Fruit fly (Drosophila melanogaster) whole organism, embryonic: ENCODE data around the gene CG31109.

Experiments
- Abd-B ChIP-seq: fragments of 200-800 bp; sonication (Bioruptor generic); optimal IDR thresholded peaks from 2 replicates; lab custom pipeline; 2018; ENCODE audit warnings: missing biosample characterization, mild to moderate bottlenecking, missing genetic modification characterization, moderate library complexity
- Asciz ChIP-seq: fragments of 200-800 bp; sonication (Bioruptor generic); optimal IDR thresholded peaks from 2 replicates; lab custom pipeline; 2017; ENCODE audit warnings: missing biosample characterization, mild to moderate bottlenecking, missing genetic modification characterization, missing genetic modification reagents
- CG10267 ChIP-seq: fragments of 200-800 bp; sonication (Bioruptor generic); optimal IDR thresholded peaks from 2 replicates; lab custom pipeline; 2018; ENCODE audit warnings: missing biosample characterization, mild to moderate bottlenecking, missing genetic modification characterization, moderate library complexity
- CG10543 ChIP-seq: fragments of 200-800 bp; sonication (Bioruptor generic); optimal IDR thresholded peaks from 3 replicates; lab custom pipeline; 2017; ENCODE audit warnings: missing biosample characterization, mild to moderate bottlenecking, missing genetic modification characterization, moderate library complexity
- CG12299 ChIP-seq: fragments of 200-800 bp; sonication (Bioruptor generic); optimal IDR thresholded peaks from 2 replicates; lab custom pipeline; 2018; ENCODE audit warnings: missing biosample characterization, mild to moderate bottlenecking, missing genetic modification characterization
- CG16813 ChIP-seq: fragments of 200-800 bp; sonication (Bioruptor generic); IDR thresholded peaks from 3 replicates; pipeline ENCODE4 v1.3.6; 2022; ENCODE audit warnings: missing biosample characterization, missing genetic modification characterization; ENCODE audit not compliant: partially characterized antibody
- CG30020 ChIP-seq: fragments of 200-800 bp; optimal IDR thresholded peaks from 2 replicates; lab custom pipeline; 2019; ENCODE audit warnings: missing biosample characterization, mild to moderate bottlenecking, missing genetic modification characterization, moderate library complexity
- CG3995 ChIP-seq: fragments of 200-800 bp; sonication (Bioruptor generic); optimal IDR thresholded peaks from 3 replicates; lab custom pipeline; 2016; ENCODE audit warnings: missing biosample characterization, missing genetic modification characterization
- CG4328 ChIP-seq: fragments of 200-800 bp; sonication (Bioruptor generic); optimal IDR thresholded peaks from 3 replicates; lab custom pipeline; 2017; ENCODE audit warnings: missing biosample characterization, missing genetic modification reagents, missing genetic modification characterization
- CG4617 ChIP-seq: fragments of 200-800 bp; sonication (Bioruptor generic); optimal IDR thresholded peaks from 3 replicates; lab custom pipeline; 2016; ENCODE audit warnings: missing biosample characterization, missing genetic modification characterization, borderline replicate concordance
- CG6175 ChIP-seq: fragments of 200-800 bp; sonication (Bioruptor generic); IDR thresholded peaks from 3 replicates; pipeline ENCODE4 v1.3.6; 2022; ENCODE audit warnings: missing biosample characterization, missing genetic modification characterization
- CG6854 ChIP-seq: fragments of 200-800 bp; sonication (Bioruptor generic); optimal IDR thresholded peaks from 3 replicates; lab custom pipeline; 2017; ENCODE audit warnings: missing biosample characterization, mild to moderate bottlenecking, missing genetic modification characterization
- CG8290 ChIP-seq, 3 experiments: fragments of 200-800 bp; sonication (Bioruptor generic); optimal IDR thresholded peaks; 2 replicates each; lab custom pipeline; 2016 to 2019; ENCODE audit warnings: missing biosample characterization in 3 of 3, missing genetic modification characterization in 3 of 3, mild to moderate bottlenecking in 2 of 3, moderate library complexity in 1 of 3
- CG9797 ChIP-seq: fragments of 200-800 bp; sonication (Bioruptor generic); optimal IDR thresholded peaks from 3 replicates; lab custom pipeline; 2018; ENCODE audit warnings: missing biosample characterization, mild to moderate bottlenecking, missing genetic modification characterization
- CrebB ChIP-seq: fragments of 200-800 bp; sonication (Bioruptor generic); optimal IDR thresholded peaks from 3 replicates; lab custom pipeline; 2018; ENCODE audit warnings: missing biosample characterization, mild to moderate bottlenecking, missing genetic modification characterization
- D ChIP-seq, 2 experiments: fragments of 200-800 bp in 1 of 2; fragments of >200 bp in 1 of 2; sonication (Bioruptor generic) in 1 of 2; optimal IDR thresholded peaks; 2 replicates in 1 of 2; 3 replicates in 1 of 2; lab custom pipeline; 2017; ENCODE audit warnings: mild to moderate bottlenecking in 1 of 2, missing biosample characterization in 1 of 2, missing genetic modification characterization in 1 of 2, missing genetic modification reagents in 1 of 2
- D19A ChIP-seq: fragments of 200-800 bp; optimal IDR thresholded peaks from 3 replicates; lab custom pipeline; 2019; ENCODE audit warnings: missing biosample characterization, mild to moderate bottlenecking, missing genetic modification characterization, moderate library complexity
- Dek ChIP-seq: fragments of 200-800 bp; sonication (Bioruptor generic); optimal IDR thresholded peaks from 3 replicates; lab custom pipeline; 2019; ENCODE audit warnings: missing biosample characterization, mild to moderate bottlenecking, missing genetic modification characterization, moderate library complexity
- Dfd ChIP-seq, 2 experiments: fragments of >200 bp; optimal IDR thresholded peaks; 2 replicates each; lab custom pipeline; 2017; ENCODE audit warnings: missing biosample characterization in 2 of 2, missing genetic modification characterization in 2 of 2
- E2f2 ChIP-seq: fragments of 200-800 bp; sonication (Bioruptor generic); IDR thresholded peaks from 2 replicates; pipeline ENCODE4 v1.3.6; 2022; ENCODE audit warnings: missing biosample characterization, missing genetic modification characterization
- ERR ChIP-seq: fragments of 200-800 bp; sonication (Bioruptor generic); optimal IDR thresholded peaks from 2 replicates; lab custom pipeline; 2016; ENCODE audit warnings: missing biosample characterization, missing genetic modification characterization
- Ets65A ChIP-seq: fragments of 200-800 bp; sonication (Bioruptor generic); peaks from one replicate; lab custom pipeline; 2016; ENCODE audit warnings: missing biosample characterization, missing genetic modification characterization
- Ets97D ChIP-seq: fragments of 200-800 bp; sonication (Bioruptor generic); optimal IDR thresholded peaks from 3 replicates; lab custom pipeline; 2016; ENCODE audit warnings: missing biosample characterization, missing genetic modification characterization
- HHEX ChIP-seq: fragments of 200-800 bp; sonication (Bioruptor generic); optimal IDR thresholded peaks from 3 replicates; lab custom pipeline; 2017; ENCODE audit warnings: missing biosample characterization, mild to moderate bottlenecking, missing genetic modification characterization, missing genetic modification reagents
- HmgD ChIP-seq: fragments of 200-800 bp; sonication (Bioruptor generic); optimal IDR thresholded peaks from 3 replicates; lab custom pipeline; 2016; ENCODE audit warnings: missing biosample characterization, missing genetic modification characterization
- Hmr ChIP-seq: fragments of 200-800 bp; sonication (Bioruptor generic); optimal IDR thresholded peaks from 3 replicates; lab custom pipeline; 2017; ENCODE audit warnings: mild to moderate bottlenecking, missing biosample characterization, missing genetic modification reagents, missing genetic modification characterization
- Lhr ChIP-seq: fragments of 200-800 bp; sonication (Bioruptor generic); optimal IDR thresholded peaks from 3 replicates; lab custom pipeline; 2017; ENCODE audit warnings: mild to moderate bottlenecking, missing biosample characterization, missing genetic modification reagents, missing genetic modification characterization
- Med ChIP-seq: fragments of 200-800 bp; sonication (Bioruptor generic); peaks from one replicate; lab custom pipeline; 2016; ENCODE audit warnings: missing biosample characterization, missing genetic modification characterization, mild to moderate bottlenecking, inconsistent platforms, moderate library complexity
- Myb ChIP-seq: fragments of 200-800 bp; sonication (Bioruptor generic); optimal IDR thresholded peaks from 2 replicates; lab custom pipeline; 2016; ENCODE audit warnings: missing biosample characterization, missing genetic modification characterization
- NC2β ChIP-seq: fragments of 200-800 bp; sonication (Bioruptor generic); optimal IDR thresholded peaks from 2 replicates; lab custom pipeline; 2016; ENCODE audit warnings: missing biosample characterization, missing genetic modification characterization
- Ravus ChIP-seq: fragments of 200-800 bp; sonication (Bioruptor generic); IDR thresholded peaks from 2 replicates; pipeline ENCODE4 v1.3.6; 2022; ENCODE audit warnings: missing biosample characterization, missing genetic modification characterization
- Sox100B ChIP-seq: fragments of 200-800 bp; sonication (Bioruptor generic); optimal IDR thresholded peaks from 3 replicates; lab custom pipeline; 2018; ENCODE audit warnings: missing biosample characterization, mild to moderate bottlenecking, missing genetic modification characterization
- al ChIP-seq: fragments of 200-800 bp; sonication (Bioruptor generic); IDR thresholded peaks from 2 replicates; pipeline ENCODE4 v1.3.6; 2022; ENCODE audit warnings: missing biosample characterization, missing genetic modification characterization
- cg ChIP-seq: fragments of 200-800 bp; sonication (Bioruptor generic); optimal IDR thresholded peaks from 3 replicates; lab custom pipeline; 2019; ENCODE audit warnings: missing biosample characterization, mild to moderate bottlenecking, missing genetic modification characterization, moderate library complexity
- chif ChIP-seq, 2 experiments: fragments of 200-800 bp; sonication (Bioruptor generic); optimal IDR thresholded peaks; 3 replicates each; lab custom pipeline; 2016; ENCODE audit warnings: missing biosample characterization in 2 of 2, missing genetic modification characterization in 2 of 2
- chinmo ChIP-seq: fragments of 200-800 bp; sonication (Bioruptor generic); IDR thresholded peaks from 4 replicates; pipeline ENCODE4 v1.3.6; 2022; ENCODE audit warnings: missing biosample characterization, missing genetic modification characterization; ENCODE audit not compliant: partially characterized antibody
- crc ChIP-seq: fragments of 200-800 bp; sonication (Bioruptor generic); optimal IDR thresholded peaks from 2 replicates; lab custom pipeline; 2016; ENCODE audit warnings: missing biosample characterization, missing genetic modification characterization
- dati ChIP-seq: fragments of 200-800 bp; sonication (Bioruptor generic); IDR thresholded peaks from 2 replicates; pipeline ENCODE4 v1.3.6; 2022; ENCODE audit warnings: missing biosample characterization, missing genetic modification characterization
- gcm2 ChIP-seq: fragments of 200-800 bp; sonication (Bioruptor generic); optimal IDR thresholded peaks from 2 replicates; lab custom pipeline; 2016; ENCODE audit warnings: missing biosample characterization, missing genetic modification characterization
- gfzf ChIP-seq: fragments of 200-800 bp; sonication (Bioruptor generic); optimal IDR thresholded peaks from 2 replicates; lab custom pipeline; 2016; ENCODE audit warnings: missing biosample characterization, mild to moderate bottlenecking, missing genetic modification characterization, moderate library complexity
- gsb ChIP-seq: fragments of 200-800 bp; sonication (Bioruptor generic); IDR thresholded peaks from 2 replicates; pipeline ENCODE4 v1.3.6; 2022; ENCODE audit warnings: missing biosample characterization, missing genetic modification characterization
- hkb ChIP-seq, 2 experiments: fragments of 200-800 bp in 1 of 2; fragments of >200 bp in 1 of 2; sonication (Bioruptor generic) in 1 of 2; IDR thresholded peaks in 1 of 2; optimal IDR thresholded peaks in 1 of 2; 2 replicates each; pipeline versions ENCODE4 v1.3.6 to Lab custom; 2017 to 2022; ENCODE audit warnings: missing biosample characterization in 1 of 2, missing genetic modification characterization in 1 of 2
- ind ChIP-seq: fragments of 200-800 bp; sonication (Bioruptor generic); optimal IDR thresholded peaks from 3 replicates; lab custom pipeline; 2016; ENCODE audit warnings: missing biosample characterization, missing genetic modification characterization
- knrl ChIP-seq: fragments of 200-800 bp; sonication (Bioruptor generic); IDR thresholded peaks from 3 replicates; pipeline ENCODE4 v1.3.6; 2022; ENCODE audit warnings: missing biosample characterization, missing genetic modification characterization; ENCODE audit not compliant: partially characterized antibody
- lilli ChIP-seq: fragments of 200-800 bp; sonication (Bioruptor generic); optimal IDR thresholded peaks from 3 replicates; lab custom pipeline; 2016; ENCODE audit warnings: missing biosample characterization, missing genetic modification characterization
- repo ChIP-seq: fragments of 200-800 bp; sonication (Bioruptor generic); optimal IDR thresholded peaks from 2 replicates; lab custom pipeline; 2016; ENCODE audit warnings: missing biosample characterization, missing genetic modification characterization
- row ChIP-seq: fragments of 200-800 bp; sonication (Bioruptor generic); IDR thresholded peaks from 3 replicates; pipeline ENCODE4 v1.3.6; 2022; ENCODE audit warnings: missing biosample characterization, missing genetic modification characterization
- sima ChIP-seq: fragments of 200-800 bp; sonication (Bioruptor generic); optimal IDR thresholded peaks from 2 replicates; lab custom pipeline; 2016; ENCODE audit warnings: missing biosample characterization, missing genetic modification characterization
- trem ChIP-seq: fragments of 200-800 bp; optimal IDR thresholded peaks from 3 replicates; lab custom pipeline; 2019; ENCODE audit warnings: missing biosample characterization, mild to moderate bottlenecking, missing genetic modification characterization, moderate library complexity

CG31109 gene

dm6 chr3R:25097486-25097885 lies 43.0 kb upstream of the CG31109 start, which contains the start of the genes CG33095 and CG33096 (continued):
- TF ChIP-seq Lhr (GFP tag; lab: Kevin White, UChicago) = peak; percentile 52
- TF ChIP-seq HHEX (GFP tag; lab: Kevin White, UChicago) = no peak
- peak; percentile 96 for TF ChIP-seq gfzf (GFP tag; lab: Kevin White, UChicago)
- peak; percentile 11 for TF ChIP-seq CG3995 (GFP tag; lab: Kevin White, UChicago)
- TF ChIP-seq CG4328 = no peak
- TF ChIP-seq ERR (GFP tag; lab: Kevin White, UChicago) = no peak
- TF ChIP-seq Asciz (GFP tag; lab: Kevin White, UChicago) = no peak
- no peak for TF ChIP-seq lilli (GFP tag; lab: Kevin White, UChicago)
- TF ChIP-seq CG30020 (tag; lab: Kevin White, UChicago) = peak; percentile 83
- no peak for TF ChIP-seq Abd-B (GFP tag; lab: Kevin White, UChicago)
- TF ChIP-seq CG8290 (GFP tag; optimal IDR thresholded peaks at IDR 0.05; lab: Kevin White, UChicago) = peak; percentile 75
- peak in 1 of 2 experiments; percentile 2 for TF ChIP-seq CG8290 (tag; optimal IDR thresholded peaks at IDR 0.05; lab: Kevin White, UChicago)
- peak; percentile 35 for TF ChIP-seq trem (tag; lab: Kevin White, UChicago)
- TF ChIP-seq ind = no peak
- TF ChIP-seq gsb = no peak
- TF ChIP-seq CG9797 (GFP tag; lab: Kevin White, UChicago) = peak; percentile 75
- no peak for TF ChIP-seq CG10543 (GFP tag; lab: Kevin White, UChicago)
- no peak for TF ChIP-seq Dek (tag; lab: Kevin White, UChicago)
- peak; percentile 84 for TF ChIP-seq CG4617 (GFP tag; lab: Kevin White, UChicago)
- TF ChIP-seq Myb (GFP tag; lab: Kevin White, UChicago) = no peak
- TF ChIP-seq cg (GFP tag; lab: Kevin White, UChicago) = peak; percentile 71
- TF ChIP-seq D (optimal IDR thresholded peaks at IDR 0.05; lab: Kevin White, UChicago) = no peak
- TF ChIP-seq D (GFP tag; optimal IDR thresholded peaks at IDR 0.05; lab: Kevin White, UChicago) = no peak
- TF ChIP-seq D19A (tag; lab: Kevin White, UChicago) = peak; percentile 47
- no peak for TF ChIP-seq CG6854
- TF ChIP-seq gcm2 (GFP tag; lab: Kevin White, UChicago) = no peak
- no peak for TF ChIP-seq crc (GFP tag; lab: Kevin White, UChicago)
- TF ChIP-seq Hmr (GFP tag; lab: Kevin White, UChicago) = no peak
- TF ChIP-seq al (GFP tag; lab: Robert Waterston, UW) = no peak
- TF ChIP-seq knrl = 0 out of 3 replicates have a peak, but pooled peaks have one; percentile 10
- peak; percentile 47 for TF ChIP-seq Ets97D (GFP tag; lab: Kevin White, UChicago)
- peak; percentile 77 for TF ChIP-seq Med (GFP tag; lab: Kevin White, UChicago)
- no peak for TF ChIP-seq Dfd (GFP tag; optimal IDR thresholded peaks at IDR 0.05; lab: Kevin White, UChicago)
- no peak for TF ChIP-seq sima (GFP tag; lab: Kevin White, UChicago)
- TF ChIP-seq CrebB (tag; lab: Kevin White, UChicago) = no peak
- no peak for TF ChIP-seq CG10267 (tag; lab: Kevin White, UChicago)
- peak; percentile 7 for TF ChIP-seq HmgD (GFP tag; lab: Kevin White, UChicago)
- no peak for TF ChIP-seq Ravus (GFP tag; lab: Robert Waterston, UW)
- peak; percentile 31 for TF ChIP-seq hkb (optimal IDR thresholded peaks at IDR 0.05; lab: Kevin White, UChicago)
- no peak for TF ChIP-seq hkb (GFP tag; IDR thresholded peaks at IDR 0.05; lab: Robert Waterston, UW)
- no peak for TF ChIP-seq Sox100B
- TF ChIP-seq CG6175 = no peak
- no peak for TF ChIP-seq chif (GFP tag; optimal IDR thresholded peaks at IDR 0.05; lab: Kevin White, UChicago)
- TF ChIP-seq chinmo = 0 out of 4 replicates have a peak, but pooled peaks have one; percentile 38
- no peak for TF ChIP-seq repo (GFP tag; lab: Kevin White, UChicago)
- peak; percentile 0 for TF ChIP-seq NC2β (GFP tag; lab: Kevin White, UChicago)
- no peak for TF ChIP-seq CG12299 (tag; lab: Kevin White, UChicago)
- TF ChIP-seq row (GFP tag; lab: Robert Waterston, UW) = peak; percentile 88
- TF ChIP-seq CG16813 (GFP tag; lab: Robert Waterston, UW) = 0 out of 3 replicates have a peak, but pooled peaks have one; percentile 43
- TF ChIP-seq dati (GFP tag; lab: Robert Waterston, UW) = no peak
- TF ChIP-seq E2f2 (GFP tag; lab: Robert Waterston, UW) = peak; percentile 21; the same call in 1 of the 2 replicates
- peak; percentile 86 for TF ChIP-seq Ets65A (GFP tag; lab: Kevin White, UChicago)
